Fruit fly (Drosophila melanogaster) whole organism, pupa: ENCODE data around the gene mRpS31.

ENCODE experiments used
- CG10348 ChIP-seq: fragments of 200-800 bp; sonication (Bioruptor generic); IDR thresholded peaks from 2 replicates; pipeline ENCODE4 v1.3.6; 2022; ENCODE audit warnings: missing biosample characterization, missing genetic modification characterization
- CG14655 ChIP-seq: fragments of 200-800 bp; sonication (Bioruptor generic); optimal IDR thresholded peaks from 3 replicates; lab custom pipeline; 2017; ENCODE audit warnings: mild to moderate bottlenecking, missing biosample characterization, missing genetic modification reagents, missing genetic modification characterization
- CG17806 ChIP-seq: fragments of 200-800 bp; sonication (Bioruptor generic); optimal IDR thresholded peaks from 2 replicates; lab custom pipeline; 2018; ENCODE audit warnings: missing biosample characterization, mild to moderate bottlenecking, missing genetic modification characterization, moderate library complexity
- CG32121 ChIP-seq: fragments of 200-800 bp; sonication (Bioruptor generic); IDR thresholded peaks from 2 replicates; pipeline ENCODE4 v1.3.6; 2022; ENCODE audit warnings: missing biosample characterization, missing genetic modification characterization
- CG4496 ChIP-seq: fragments of 200-800 bp; sonication (Bioruptor generic); IDR thresholded peaks from 3 replicates; pipeline ENCODE4 v1.3.6; 2022; ENCODE audit warnings: missing biosample characterization, missing genetic modification characterization
- CG8159 ChIP-seq: fragments of 200-800 bp; sonication (Bioruptor generic); optimal IDR thresholded peaks from 3 replicates; lab custom pipeline; 2018; ENCODE audit warnings: missing biosample characterization, mild to moderate bottlenecking, missing genetic modification characterization, moderate library complexity
- Ets98B ChIP-seq: fragments of 200-800 bp; sonication (Bioruptor generic); IDR thresholded peaks from 2 replicates; pipeline ENCODE4 v1.3.6; 2022; ENCODE audit warnings: missing biosample characterization, missing genetic modification characterization
- Pif1B ChIP-seq: fragments of 200-800 bp; sonication (Bioruptor generic); optimal IDR thresholded peaks from 3 replicates; lab custom pipeline; 2016; ENCODE audit warnings: missing biosample characterization, missing genetic modification characterization
- Snoo ChIP-seq: fragments of 200-800 bp; sonication (Bioruptor generic); optimal IDR thresholded peaks from 3 replicates; lab custom pipeline; 2017; ENCODE audit warnings: missing biosample characterization, mild to moderate bottlenecking, missing genetic modification characterization, inconsistent platforms
- fd96Ca ChIP-seq: fragments of 200-800 bp; sonication (Bioruptor generic); IDR thresholded peaks from 3 replicates; pipeline ENCODE4 v1.3.6; 2022; ENCODE audit warnings: missing biosample characterization, missing genetic modification characterization

- TF ChIP-seq Snoo (tag; lab: Kevin White, UChicago) (peak; percentile 8), CG10348 (GFP tag; lab: Robert Waterston, UW) (no peak), fd96Ca (GFP tag; lab: Robert Waterston, UW) (peak; percentile 80; the same call in 2 of the 3 replicates), CG8159 (tag; lab: Kevin White, UChicago) (peak; percentile 56), Pif1B (GFP tag; lab: Kevin White, UChicago) (peak; percentile 65), Ets98B (peak; percentile 76), CG14655 (GFP tag; lab: Kevin White, UChicago) (peak; percentile 72), CG4496 (GFP tag; lab: Robert Waterston, UW) (peak; percentile 57; the same call in 1 of the 3 replicates), CG32121 (GFP tag; lab: Robert Waterston, UW) (peak; percentile 47), CG17806 (tag; lab: Kevin White, UChicago) (peak; percentile 42)
Observed at dm6 chr3L:16004401-16005237, at the start of gene mRpS31, which contains the start of gene hzg.
